Worm (Caenorhabditis elegans) whole organism, L2 larva: ENCODE data around the gene H39E20.1.

ENCODE experiments used
- F13H6.1 ChIP-seq: sonication (generic microtip); optimal IDR thresholded peaks from 2 replicates; lab custom pipeline; 2016; ENCODE audit warnings: missing genetic modification characterization, missing compliant biosample characterization
- ama-1 ChIP-seq: fragments of 150-350 bp; optimal IDR thresholded peaks from 2 replicates; lab custom pipeline; 2018; ENCODE audit warnings: inconsistent platforms
- ceh-16 ChIP-seq: fragments of 150-350 bp; optimal IDR thresholded peaks from 2 replicates; lab custom pipeline; 2014; ENCODE audit warnings: missing biosample characterization, missing genetic modification characterization
- elt-3 ChIP-seq: sonication (generic microtip); optimal IDR thresholded peaks from 2 replicates; lab custom pipeline; 2017; ENCODE audit warnings: missing biosample characterization, missing genetic modification characterization
- lsy-2 ChIP-seq, 2 experiments: fragments of 150-350 bp in 1 of 2; sonication (generic microtip) in 1 of 2; optimal IDR thresholded peaks; 2 replicates each; lab custom pipeline; 2014 to 2017; ENCODE audit warnings: missing biosample characterization in 2 of 2, missing genetic modification characterization in 2 of 2
- nhr-237 ChIP-seq: fragments of 150-350 bp; optimal IDR thresholded peaks from 2 replicates; lab custom pipeline; 2014; ENCODE audit warnings: missing biosample characterization, missing genetic modification characterization
- nhr-77 ChIP-seq: fragments of 150-350 bp; optimal IDR thresholded peaks from 2 replicates; lab custom pipeline; 2014; ENCODE audit warnings: missing biosample characterization, missing genetic modification characterization
- snpc-4 ChIP-seq: fragments of 150-350 bp; optimal IDR thresholded peaks from 2 replicates; lab custom pipeline; 2014; ENCODE audit warnings: missing biosample characterization, missing genetic modification characterization
- unc-55 ChIP-seq: fragments of 150-350 bp; sonication (generic microtip); optimal IDR thresholded peaks from 3 replicates; lab custom pipeline; 2014; ENCODE audit warnings: missing biosample characterization, missing genetic modification reagents, missing genetic modification characterization
- zag-1 ChIP-seq: fragments of 150-350 bp; optimal IDR thresholded peaks from 2 replicates; lab custom pipeline; 2014; ENCODE audit warnings: missing biosample characterization, missing genetic modification characterization
- ztf-1 ChIP-seq: fragments of 200-800 bp; sonication (Bioruptor generic); conservative IDR thresholded peaks from 2 replicates; pipeline ENCODE4 v1.3.6; 2022; ENCODE audit warnings: missing genetic modification characterization, missing compliant biosample characterization

The H39E20.1 gene

ce11 chrX:1360631-1361030 is 36.8 kb downstream of the H39E20.1 start, which contains the start of gene F56C3.4:
Gene F56C3.4 (minus strand): TSS chrX:1360731.
- TF ChIP-seq ama-1 (lab: Kevin White, UChicago) = no peak
- TF ChIP-seq lsy-2 (tag; optimal IDR thresholded peaks at IDR 0.05; lab: Kevin White, UChicago) = no peak
- TF ChIP-seq unc-55 = no peak
- no peak for TF ChIP-seq ztf-1 (GFP tag; lab: Robert Waterston, UW)
- no peak for TF ChIP-seq ceh-16 (tag; lab: Kevin White, UChicago)
- TF ChIP-seq nhr-237 (tag; lab: Kevin White, UChicago) = no peak
- TF ChIP-seq snpc-4 (tag; lab: Kevin White, UChicago) = no peak
- no peak for TF ChIP-seq F13H6.1 (tag; lab: Kevin White, UChicago)
- TF ChIP-seq zag-1 (tag; lab: Kevin White, UChicago) = no peak
- no peak for TF ChIP-seq elt-3 (tag; lab: Kevin White, UChicago)
- TF ChIP-seq nhr-77 (tag; lab: Kevin White, UChicago) = no peak

- TF ChIP-seq unc-55 = no peak
Measured at ce11 chrX:1358295-1358694, 39.1 kb downstream of the H39E20.1 start, which contains the start of gene F56C3.3. Gene F56C3.3 (minus strand): TSS chrX:1358395.
